Worm (Caenorhabditis elegans): Measurements from ENCODE around the gene C44C10.3.

Gene C44C10.3

ce11 chrX:11696696-11697095 lies 5.6 kb upstream of the C44C10.3 start, which contains the start of gene C44C10.12:
Gene C44C10.12 (plus strand): TSS chrX:11696996.
- no peak for TF ChIP-seq jun-1 (tag; optimal IDR thresholded peaks at IDR 0.05)
- no peak for TF ChIP-seq nhr-28 (tag; optimal IDR thresholded peaks at IDR 0.05)
- TF ChIP-seq fkh-10 (GFP tag; optimal IDR thresholded peaks at IDR 0.05) = no peak
- TF ChIP-seq ets-5 (GFP tag; IDR thresholded peaks at IDR 0.05) = no peak
- TF ChIP-seq blmp-1 (tag; optimal IDR thresholded peaks at IDR 0.05) = no peak
- no peak for TF ChIP-seq nhr-84 (tag; optimal IDR thresholded peaks at IDR 0.05)
- TF ChIP-seq sptf-1 (tag; optimal IDR thresholded peaks at IDR 0.05) = no peak
- TF ChIP-seq unc-62 (GFP tag; optimal IDR thresholded peaks at IDR 0.05) = no peak
- no peak for TF ChIP-seq nhr-11 (tag; optimal IDR thresholded peaks at IDR 0.05)
- TF ChIP-seq lir-3 (tag; optimal IDR thresholded peaks at IDR 0.05; ENCODE audit: poor library complexity) = no peak
- TF ChIP-seq mep-1 (tag; optimal IDR thresholded peaks at IDR 0.05) = no peak
- TF ChIP-seq ztf-11 (tag; optimal IDR thresholded peaks at IDR 0.05) = no peak
- TF ChIP-seq mef-2 (tag; optimal IDR thresholded peaks at IDR 0.05) = no peak
- TF ChIP-seq unc-86 (tag; optimal IDR thresholded peaks at IDR 0.05) = no peak
- no peak for TF ChIP-seq aha-1 (tag; optimal IDR thresholded peaks at IDR 0.05)
- TF ChIP-seq C04F5.9 (tag; optimal IDR thresholded peaks at IDR 0.05) = no peak

- TF ChIP-seq nhr-20 (tag; optimal IDR thresholded peaks at IDR 0.05) (no peak), aha-1 (tag; optimal IDR thresholded peaks at IDR 0.05) (no peak), fos-1 (tag; optimal IDR thresholded peaks at IDR 0.05) (no peak), dsc-1 (tag; optimal IDR thresholded peaks at IDR 0.05) (no peak), blmp-1 (tag; optimal IDR thresholded peaks at IDR 0.05) (no peak), xbp-1 (tag; optimal IDR thresholded peaks at IDR 0.05) (no peak), rnt-1 (tag; optimal IDR thresholded peaks at IDR 0.05) (no peak), ama-1 (optimal IDR thresholded peaks at IDR 0.05) (no peak), F16B12.6 (tag; optimal IDR thresholded peaks at IDR 0.05) (no peak), snu-23 (GFP tag; optimal IDR thresholded peaks at IDR 0.05) (no peak), efl-3 (GFP tag; optimal IDR thresholded peaks at IDR 0.05) (no peak), zag-1 (tag; optimal IDR thresholded peaks at IDR 0.05) (no peak), hlh-4 (tag; optimal IDR thresholded peaks at IDR 0.05) (no peak), ceh-63 (GFP tag; optimal IDR thresholded peaks at IDR 0.05) (no peak), pax-3 (tag; optimal IDR thresholded peaks at IDR 0.05) (no peak), fkh-10 (GFP tag; optimal IDR thresholded peaks at IDR 0.05) (no peak), ceh-90 (tag; optimal IDR thresholded peaks at IDR 0.05) (no peak), ztf-4 (tag; optimal IDR thresholded peaks at IDR 0.05) (no peak), vab-15 (tag; optimal IDR thresholded peaks at IDR 0.05) (no peak)
Observed at ce11 chrX:11700263-11700662, 2.1 kb upstream of the C44C10.3 start, which contains the start of gene C44C10.15. Gene C44C10.15 (minus strand): TSS chrX:11700363.

ce11 chrX:11710229-11710628 lies 7.9 kb downstream of the C44C10.3 start, which contains the start of gene C44C10.11:
Gene C44C10.11 (minus strand): TSS chrX:11710343.
- TF ChIP-seq nhr-90 (tag; optimal IDR thresholded peaks at IDR 0.05; ENCODE audit: poor library complexity) (no peak), sptf-1 (tag; optimal IDR thresholded peaks at IDR 0.05) (no peak), hpl-2 (GFP tag; optimal IDR thresholded peaks at IDR 0.05) (no peak), ces-1 (GFP tag; optimal IDR thresholded peaks at IDR 0.05) (no peak), hlh-17 (GFP tag; optimal IDR thresholded peaks at IDR 0.05; ENCODE audit: borderline replicate concordance) (no peak), F16B12.6 (tag; optimal IDR thresholded peaks at IDR 0.05) (no peak), ceh-8 (GFP tag; optimal IDR thresholded peaks at IDR 0.05) (no peak), blmp-1 (tag; optimal IDR thresholded peaks at IDR 0.05) (peak; percentile 23), lin-35 (GFP tag; optimal IDR thresholded peaks at IDR 0.05) (no peak), efl-1 (optimal IDR thresholded peaks at IDR 0.05) (no peak), efl-1 (GFP tag; optimal IDR thresholded peaks at IDR 0.05 in 1 of 2) (no peak), elt-3 (tag; optimal IDR thresholded peaks at IDR 0.05) (peak in 1 of 6 experiments; percentile 9), pax-3 (tag; optimal IDR thresholded peaks at IDR 0.05) (peak; percentile 41), vab-15 (tag; optimal IDR thresholded peaks at IDR 0.05) (no peak), ceh-63 (GFP tag; optimal IDR thresholded peaks at IDR 0.05) (no peak), unc-130 (tag; optimal IDR thresholded peaks at IDR 0.05) (no peak), snu-23 (GFP tag; optimal IDR thresholded peaks at IDR 0.05) (peak; percentile 19), sup-37 (GFP tag; optimal IDR thresholded peaks at IDR 0.05) (no peak), dsc-1 (tag; optimal IDR thresholded peaks at IDR 0.05) (peak; percentile 78), nhr-47 (tag; optimal IDR thresholded peaks at IDR 0.05) (peak; percentile 26), xbp-1 (tag; optimal IDR thresholded peaks at IDR 0.05) (peak; percentile 10), pag-3 (tag; optimal IDR thresholded peaks at IDR 0.05; ENCODE audit: borderline replicate concordance, insufficient read depth) (no peak), ztf-11 (tag; optimal IDR thresholded peaks at IDR 0.05) (no peak), lsy-2 (tag; optimal IDR thresholded peaks at IDR 0.05) (no peak), fkh-8 (tag; optimal IDR thresholded peaks at IDR 0.05) (peak; percentile 32), nhr-71 (tag; optimal IDR thresholded peaks at IDR 0.05) (peak; percentile 22), egl-13 (tag; optimal IDR thresholded peaks at IDR 0.05) (peak; percentile 21), lin-14 (GFP tag; optimal IDR thresholded peaks at IDR 0.05) (peak; percentile 79)

Measured in whole organism, L1 larva.